Worm (Caenorhabditis elegans) whole organism, L4/young adult: Measurements from ENCODE around the gene C17H11.1.

Experiments
- W03F9.2 ChIP-seq: fragments of 150-350 bp; optimal IDR thresholded peaks from 2 replicates; lab custom pipeline; 2014; ENCODE audit warnings: missing biosample characterization, missing genetic modification characterization
- dao-5 ChIP-seq: sonication (generic microtip); optimal IDR thresholded peaks from 2 replicates; lab custom pipeline; 2016; ENCODE audit warnings: missing genotype, missing genetic modification characterization, moderate library complexity, missing compliant biosample characterization

ce11 chrX:8137779-8138178, 35.9 kb upstream of the C17H11.1 start, which contains the start of gene C02B8.7:
- no peak for TF ChIP-seq dao-5 (tag; lab: Kevin White, UChicago)
- TF ChIP-seq W03F9.2, result no peak
